Worm (Caenorhabditis elegans) whole organism, mixed stage, embryonic: ENCODE measurements around the gene sru-17.

Experiments
- bed-3 ChIP-seq: fragments of 200-800 bp; sonication (Bioruptor generic); optimal IDR thresholded peaks from 3 replicates; lab custom pipeline; 2018; ENCODE audit warnings: mild to moderate bottlenecking, missing genetic modification characterization, moderate library complexity, missing compliant biosample characterization
- blmp-1 ChIP-seq: fragments of 150-350 bp; optimal IDR thresholded peaks from 2 replicates; lab custom pipeline; 2014; ENCODE audit warnings: missing biosample characterization, missing genetic modification characterization
- ceh-43 ChIP-seq: fragments of 200-800 bp; sonication (Bioruptor generic); optimal IDR thresholded peaks from 2 replicates; lab custom pipeline; 2018; ENCODE audit warnings: mild to moderate bottlenecking, missing genetic modification characterization, moderate library complexity, missing compliant biosample characterization
- ceh-83 ChIP-seq: fragments of 200-800 bp; sonication (Bioruptor generic); optimal IDR thresholded peaks from 2 replicates; lab custom pipeline; 2018; ENCODE audit warnings: mild to moderate bottlenecking, missing genetic modification characterization, missing compliant biosample characterization
- ces-1 ChIP-seq: fragments of 150-350 bp; optimal IDR thresholded peaks from 2 replicates; lab custom pipeline; 2014; ENCODE audit warnings: missing biosample characterization, missing genetic modification reagents, missing genetic modification characterization
- cnd-1 ChIP-seq: fragments of 200-800 bp; sonication (Bioruptor generic); optimal IDR thresholded peaks from 2 replicates; lab custom pipeline; 2018; ENCODE audit warnings: mild to moderate bottlenecking, missing genetic modification characterization, missing compliant biosample characterization
- elt-1 ChIP-seq: sonication (generic microtip); optimal IDR thresholded peaks from 2 replicates; lab custom pipeline; 2017; ENCODE audit warnings: missing genetic modification characterization, mild to moderate bottlenecking, missing compliant biosample characterization, antibody characterized with exemption, moderate library complexity, borderline replicate concordance; ENCODE audit not compliant: insufficient read depth
- elt-3 ChIP-seq: fragments of 150-350 bp; optimal IDR thresholded peaks from 2 replicates; lab custom pipeline; 2014; ENCODE audit warnings: missing biosample characterization, missing genetic modification characterization
- flh-1 ChIP-seq: fragments of 200-800 bp; sonication (Bioruptor generic); optimal IDR thresholded peaks from 2 replicates; lab custom pipeline; 2018; ENCODE audit warnings: mild to moderate bottlenecking, missing genetic modification characterization, moderate library complexity, missing compliant biosample characterization
- ham-2 ChIP-seq: fragments of 200-800 bp; sonication (Bioruptor generic); optimal IDR thresholded peaks from 2 replicates; lab custom pipeline; 2018; ENCODE audit warnings: mild to moderate bottlenecking, missing genetic modification characterization, missing compliant biosample characterization
- hlh-1 ChIP-seq: fragments of 150-350 bp; optimal IDR thresholded peaks from 2 replicates; lab custom pipeline; 2014; ENCODE audit warnings: missing biosample characterization, missing genetic modification reagents, missing genetic modification characterization
- lin-13 ChIP-seq: fragments of 150-350 bp; optimal IDR thresholded peaks from 2 replicates; lab custom pipeline; 2014; ENCODE audit warnings: missing biosample characterization, missing genetic modification characterization
- lin-32 ChIP-seq: fragments of 200-800 bp; sonication (Bioruptor generic); optimal IDR thresholded peaks from 2 replicates; lab custom pipeline; 2018; ENCODE audit warnings: mild to moderate bottlenecking, missing genetic modification characterization, missing compliant biosample characterization
- lsy-2 ChIP-seq: fragments of 150-350 bp; optimal IDR thresholded peaks from 2 replicates; lab custom pipeline; 2014; ENCODE audit warnings: missing biosample characterization, missing genetic modification characterization
- mab-5 ChIP-seq: fragments of 150-350 bp; optimal IDR thresholded peaks from 2 replicates; lab custom pipeline; 2014; ENCODE audit warnings: missing biosample characterization, missing genetic modification characterization
- mls-2 ChIP-seq: sonication (generic microtip); optimal IDR thresholded peaks from 2 replicates; lab custom pipeline; 2016; ENCODE audit warnings: mild to moderate bottlenecking, missing genetic modification characterization, moderate library complexity, missing compliant biosample characterization
- nhr-2 ChIP-seq: fragments of 150-350 bp; optimal IDR thresholded peaks from 2 replicates; lab custom pipeline; 2014; ENCODE audit warnings: missing biosample characterization, missing genetic modification characterization
- nhr-237 ChIP-seq: fragments of 150-350 bp; optimal IDR thresholded peaks from 2 replicates; lab custom pipeline; 2014; ENCODE audit warnings: missing biosample characterization, missing genetic modification characterization
- nhr-76 ChIP-seq: sonication (generic microtip); optimal IDR thresholded peaks from 2 replicates; lab custom pipeline; 2017; ENCODE audit warnings: missing biosample characterization, missing genetic modification characterization
- pha-4 ChIP-seq: fragments of 150-350 bp; optimal IDR thresholded peaks from 2 replicates; lab custom pipeline; 2018; ENCODE audit warnings: missing biosample characterization, missing genetic modification reagents, missing genetic modification characterization
- sem-2 ChIP-seq: fragments of 200-800 bp; sonication (Bioruptor generic); optimal IDR thresholded peaks from 2 replicates; lab custom pipeline; 2018; ENCODE audit warnings: mild to moderate bottlenecking, missing genetic modification characterization, missing compliant biosample characterization
- snpc-4 ChIP-seq: fragments of 150-350 bp; optimal IDR thresholded peaks from 2 replicates; lab custom pipeline; 2014; ENCODE audit warnings: missing biosample characterization, missing genetic modification characterization
- tbx-8 ChIP-seq: fragments of 200-800 bp; sonication (Bioruptor generic); optimal IDR thresholded peaks from 2 replicates; lab custom pipeline; 2018; ENCODE audit warnings: mild to moderate bottlenecking, missing genetic modification characterization, moderate library complexity, missing compliant biosample characterization
- unc-120 ChIP-seq: sonication (generic microtip); optimal IDR thresholded peaks from 2 replicates; lab custom pipeline; 2017; ENCODE audit warnings: missing genetic modification characterization, missing compliant biosample characterization; ENCODE audit not compliant: poor library complexity, severe bottlenecking
- unc-39 ChIP-seq: fragments of 150-350 bp; optimal IDR thresholded peaks from 2 replicates; lab custom pipeline; 2014; ENCODE audit warnings: missing biosample characterization, missing genetic modification characterization
- unc-62 ChIP-seq: fragments of 150-350 bp; optimal IDR thresholded peaks from 2 replicates; lab custom pipeline; 2014; ENCODE audit warnings: missing biosample characterization, missing genetic modification reagents, missing genetic modification characterization
- zip-8 ChIP-seq: fragments of 150-350 bp; optimal IDR thresholded peaks from 2 replicates; lab custom pipeline; 2014; ENCODE audit warnings: missing biosample characterization, missing genetic modification characterization
- ztf-11 ChIP-seq: fragments of 150-350 bp; optimal IDR thresholded peaks from 2 replicates; lab custom pipeline; 2014; ENCODE audit warnings: missing biosample characterization, missing genetic modification characterization

sru-17 gene

DNA sequence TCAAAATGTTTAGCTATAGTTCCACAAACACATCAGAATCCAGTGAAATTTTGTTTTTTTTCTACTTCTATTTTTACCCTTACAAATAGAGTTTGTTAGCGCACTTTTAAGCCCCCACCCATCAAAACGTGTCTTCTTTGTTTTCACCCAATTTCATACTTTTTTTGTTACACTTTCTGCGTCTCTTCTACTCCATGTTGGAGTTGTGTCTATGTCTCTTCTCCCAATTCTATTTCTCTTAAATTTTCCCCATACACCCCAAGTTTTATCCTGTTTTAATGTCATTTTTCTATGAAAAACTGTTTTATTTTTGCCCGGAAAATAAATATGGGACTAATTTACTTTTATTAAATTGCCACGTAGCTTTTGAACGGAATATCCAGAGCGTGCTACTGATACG, 39.9 kb downstream of the sru-17 start:
- TF ChIP-seq lsy-2 (tag; lab: Kevin White, UChicago) (no peak), ces-1 (GFP tag; lab: Kevin White, UChicago) (peak; percentile 57)

DNA sequence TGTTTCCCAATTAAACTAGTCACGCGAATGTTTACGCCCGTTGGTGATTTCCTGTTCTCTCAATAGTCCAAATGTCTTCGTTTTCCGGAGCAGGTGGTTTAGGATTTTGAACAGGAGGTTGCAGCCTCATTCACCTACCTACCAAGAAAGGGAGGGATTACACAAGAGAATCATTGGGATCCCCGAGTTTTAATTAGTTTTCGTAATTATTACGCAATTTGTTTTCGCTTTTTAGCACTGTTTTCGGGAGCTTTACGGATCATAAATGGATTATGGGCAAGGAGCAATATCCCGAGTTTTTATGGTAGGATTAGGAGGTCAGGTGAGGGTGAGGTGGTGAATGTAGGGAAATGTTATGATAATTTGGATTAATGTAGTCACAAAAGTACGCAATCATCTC, 40.4 kb downstream of the sru-17 start:
- TF ChIP-seq ceh-83 (GFP tag; lab: Kevin White, UChicago) (peak; percentile 44), bed-3 (GFP tag; lab: Kevin White, UChicago) (no peak), ceh-43 (GFP tag; lab: Kevin White, UChicago) (peak; percentile 47), cnd-1 (tag; lab: Kevin White, UChicago) (peak; percentile 58), zip-8 (tag; lab: Kevin White, UChicago) (peak; percentile 97), mls-2 (peak; percentile 46), snpc-4 (tag; lab: Kevin White, UChicago) (no peak)
- TF ChIP-seq, all 35 proteins: peak for 5

DNA sequence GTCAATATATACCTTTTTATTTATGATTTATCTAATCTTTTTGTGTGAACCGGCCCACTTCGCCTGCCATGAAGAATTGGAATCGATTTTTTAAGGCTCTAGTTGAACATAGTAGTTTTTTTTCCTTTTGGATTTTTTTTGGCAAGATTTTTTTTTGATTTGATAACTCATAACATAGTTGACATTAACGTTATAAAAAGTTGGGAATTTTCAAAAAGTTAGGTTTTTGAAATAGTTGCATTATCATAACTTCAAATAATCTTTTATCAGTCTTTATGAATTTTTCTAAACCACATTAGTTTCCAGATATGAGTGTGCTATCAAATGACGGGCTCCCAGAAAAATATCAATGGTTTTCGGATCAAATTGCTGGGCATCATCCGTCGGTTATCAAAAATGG, 42.3 kb downstream of the sru-17 start, which contains the start of gene ipmk-1:
TSS of gene ipmk-1 (plus strand) at position 301 of the 400 bp plus-strand sequence.
- TF ChIP-seq bed-3 (GFP tag; lab: Kevin White, UChicago), result no peak
- no peak for TF ChIP-seq snpc-4 (tag; lab: Kevin White, UChicago)
- no peak for TF ChIP-seq unc-39 (tag; lab: Kevin White, UChicago)
- TF ChIP-seq ces-1 (GFP tag; lab: Kevin White, UChicago), result no peak
- TF ChIP-seq lin-13 (tag; lab: Kevin White, UChicago), result no peak
- no peak for TF ChIP-seq blmp-1
- no peak for TF ChIP-seq pha-4 (tag; lab: Kevin White, UChicago)
- no peak for TF ChIP-seq ceh-83 (GFP tag; lab: Kevin White, UChicago)
- no peak for TF ChIP-seq sem-2
- TF ChIP-seq nhr-2 (tag; lab: Kevin White, UChicago), result no peak
- no peak for TF ChIP-seq tbx-8
- TF ChIP-seq flh-1 (GFP tag; lab: Kevin White, UChicago), result no peak
- no peak for TF ChIP-seq hlh-1 (tag; lab: Kevin White, UChicago)
- no peak for TF ChIP-seq ham-2 (GFP tag; lab: Kevin White, UChicago)
- no peak for TF ChIP-seq elt-3 (tag; lab: Kevin White, UChicago)
- TF ChIP-seq ztf-11 (tag; lab: Kevin White, UChicago), result no peak
- no peak for TF ChIP-seq lin-32
- TF ChIP-seq cnd-1 (tag; lab: Kevin White, UChicago), result no peak
- TF ChIP-seq nhr-237 (tag; lab: Kevin White, UChicago), result no peak

DNA sequence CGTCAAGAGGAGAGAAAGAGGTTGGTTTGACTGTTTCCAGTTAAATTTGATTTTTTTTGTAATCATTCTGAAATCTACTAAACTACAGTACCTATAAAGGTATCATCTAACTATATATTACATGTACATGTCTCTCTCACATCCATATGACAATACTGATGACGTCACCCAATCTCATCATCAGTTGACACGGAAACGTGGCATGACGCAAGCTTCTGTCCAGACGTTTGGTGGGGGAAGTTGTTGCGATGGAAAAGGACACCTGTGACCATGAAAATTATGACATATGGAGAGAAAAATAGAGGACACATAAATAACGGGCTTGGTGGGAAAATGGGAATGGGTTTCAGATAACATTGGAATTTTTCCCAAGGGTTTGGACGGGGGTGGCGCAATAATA, 43.5 kb downstream of the sru-17 start:
- TF ChIP-seq flh-1 (GFP tag; lab: Kevin White, UChicago) (no peak), unc-120 (tag; lab: Kevin White, UChicago) (no peak), bed-3 (GFP tag; lab: Kevin White, UChicago) (no peak), nhr-2 (tag; lab: Kevin White, UChicago) (peak; percentile 87), ceh-43 (GFP tag; lab: Kevin White, UChicago) (no peak), nhr-76 (no peak), zip-8 (tag; lab: Kevin White, UChicago) (peak; percentile 97), elt-1 (tag; lab: Kevin White, UChicago) (no peak), lin-32 (peak; percentile 43), mab-5 (no peak), unc-62 (GFP tag; lab: Kevin White, UChicago) (peak; percentile 46), cnd-1 (tag; lab: Kevin White, UChicago) (peak; percentile 49)
- TF ChIP-seq, all 35 proteins: peak for 5

DNA sequence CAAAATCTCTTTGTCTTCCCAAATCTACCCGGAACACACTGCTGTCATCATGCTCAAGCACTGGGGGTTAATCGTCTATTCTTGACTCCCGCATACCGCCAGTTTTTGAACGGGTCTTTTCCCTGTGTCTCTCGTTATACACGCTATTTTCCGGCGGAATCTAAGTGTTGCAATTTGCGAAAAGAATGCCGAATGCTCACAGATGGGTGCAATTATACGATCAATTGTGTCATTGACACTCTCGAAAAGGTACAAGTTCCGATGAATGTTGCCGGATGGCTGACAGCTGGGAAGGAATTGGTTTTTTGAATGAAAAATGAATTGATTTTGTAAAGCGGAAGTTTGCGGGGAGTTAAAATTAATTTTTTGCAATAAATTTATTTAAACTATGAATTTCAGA, 46.4 kb downstream of the sru-17 start:
- TF ChIP-seq pha-4 (tag; lab: Kevin White, UChicago) (no peak), elt-1 (tag; lab: Kevin White, UChicago) (no peak), nhr-2 (tag; lab: Kevin White, UChicago) (peak; percentile 92), ham-2 (GFP tag; lab: Kevin White, UChicago) (no peak), lin-32 (peak; percentile 91)
